Worm (Caenorhabditis elegans): ENCODE results near the gene paa-1.

DNA sequence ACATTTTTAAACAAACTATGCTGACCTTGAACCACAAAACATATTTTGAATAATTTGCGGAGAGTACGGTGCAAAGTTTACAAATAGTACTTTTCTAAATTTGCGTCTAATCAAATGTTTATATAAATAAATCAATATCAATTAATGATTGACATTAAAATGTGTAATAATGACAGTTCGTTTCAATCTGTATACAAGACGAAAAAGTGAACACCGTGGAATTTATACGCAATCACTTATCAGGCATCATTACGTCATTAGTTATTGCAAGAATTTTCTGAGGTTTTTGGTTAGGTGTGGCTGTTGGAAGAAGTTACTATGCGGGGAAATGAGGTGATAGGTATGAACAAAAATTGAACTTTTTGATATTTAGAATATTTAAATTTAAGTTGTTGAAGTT lies 23.4 kb upstream of the paa-1 start:
- no peak for TF ChIP-seq skn-1 (tag; optimal IDR thresholded peaks at IDR 0.05)
- TF ChIP-seq dpl-1 (GFP tag; optimal IDR thresholded peaks at IDR 0.05): no peak
- TF ChIP-seq nhr-11 (tag; optimal IDR thresholded peaks at IDR 0.05): no peak
- TF ChIP-seq zfp-3 (GFP tag; conservative IDR thresholded peaks at IDR 0.05): no peak
